Fruit fly (Drosophila melanogaster) whole organism, embryonic: Measurements from ENCODE around the gene Eaat2.

Experiments used
- Antp ChIP-seq: fragments of 200-800 bp; sonication (Bioruptor generic); optimal IDR thresholded peaks from 3 replicates; lab custom pipeline; 2016; ENCODE audit warnings: missing biosample characterization, missing genetic modification characterization
- Bdp1 ChIP-seq: fragments of 200-800 bp; sonication (Bioruptor generic); optimal IDR thresholded peaks from 3 replicates; lab custom pipeline; 2016; ENCODE audit warnings: missing biosample characterization, missing genetic modification characterization
- CG11247 ChIP-seq: fragments of 200-800 bp; sonication (Bioruptor generic); IDR thresholded peaks from 2 replicates; pipeline ENCODE4 v1.3.6; 2022; ENCODE audit warnings: missing biosample characterization, missing genetic modification characterization
- CG11456 ChIP-seq: fragments of 200-800 bp; sonication (Bioruptor generic); IDR thresholded peaks from 3 replicates; pipeline ENCODE4 v1.3.6; 2022; ENCODE audit warnings: missing biosample characterization, missing genetic modification characterization
- CG14667 ChIP-seq: fragments of 200-800 bp; sonication (Bioruptor generic); IDR thresholded peaks from 2 replicates; pipeline ENCODE4 v1.3.6; 2022; ENCODE audit warnings: missing biosample characterization, missing genetic modification characterization
- CG1603 ChIP-seq: fragments of 200-800 bp; sonication (Bioruptor generic); optimal IDR thresholded peaks from 2 replicates; lab custom pipeline; 2019; ENCODE audit warnings: missing biosample characterization, mild to moderate bottlenecking, missing genetic modification characterization, moderate library complexity
- CG17829 ChIP-seq: fragments of 200-800 bp; optimal IDR thresholded peaks from 2 replicates; lab custom pipeline; 2019; ENCODE audit warnings: missing biosample characterization, mild to moderate bottlenecking, missing genetic modification characterization, moderate library complexity
- CG2199 ChIP-seq: fragments of 200-800 bp; sonication (Bioruptor generic); IDR thresholded peaks from 3 replicates; pipeline ENCODE4 v1.3.6; 2022; ENCODE audit warnings: missing biosample characterization, missing genetic modification characterization
- CG42726 ChIP-seq: fragments of 200-800 bp; sonication (Bioruptor generic); IDR thresholded peaks from 2 replicates; pipeline ENCODE4 v1.3.6; 2022; ENCODE audit warnings: missing biosample characterization, missing genetic modification characterization; ENCODE audit not compliant: partially characterized antibody
- CG4360 ChIP-seq: fragments of 200-800 bp; sonication (Bioruptor generic); IDR thresholded peaks from 2 replicates; pipeline ENCODE4 v1.3.6; 2022; ENCODE audit warnings: missing biosample characterization, missing genetic modification characterization
- CG6791 ChIP-seq: fragments of 200-800 bp; sonication (Bioruptor generic); IDR thresholded peaks from 3 replicates; pipeline ENCODE4 v1.3.6; 2022; ENCODE audit warnings: missing biosample characterization, missing genetic modification characterization; ENCODE audit not compliant: partially characterized antibody
- CG7839 ChIP-seq: fragments of 200-800 bp; sonication (Bioruptor generic); optimal IDR thresholded peaks from 3 replicates; lab custom pipeline; 2018; ENCODE audit warnings: missing biosample characterization, mild to moderate bottlenecking, missing genetic modification characterization, moderate library complexity
- CG8290 ChIP-seq, 3 experiments: fragments of 200-800 bp; sonication (Bioruptor generic); optimal IDR thresholded peaks; 2 replicates each; lab custom pipeline; 2016 to 2019; ENCODE audit warnings: missing biosample characterization in 3 of 3, missing genetic modification characterization in 3 of 3, mild to moderate bottlenecking in 2 of 3, moderate library complexity in 1 of 3
- CG9609 ChIP-seq: fragments of 200-800 bp; sonication (Bioruptor generic); optimal IDR thresholded peaks from 3 replicates; lab custom pipeline; 2016; ENCODE audit warnings: missing biosample characterization, missing genetic modification characterization
- CTCF ChIP-seq: fragments of 200-800 bp; sonication (Bioruptor generic); optimal IDR thresholded peaks from 2 replicates; lab custom pipeline; 2017; ENCODE audit warnings: missing biosample characterization, mild to moderate bottlenecking, missing genetic modification characterization, moderate library complexity
- CoRest ChIP-seq: fragments of 200-800 bp; sonication (Bioruptor generic); optimal IDR thresholded peaks from 3 replicates; lab custom pipeline; 2018; ENCODE audit warnings: missing biosample characterization, mild to moderate bottlenecking, missing genetic modification characterization, moderate library complexity
- Dip3 ChIP-seq: fragments of 200-800 bp; sonication (Bioruptor generic); optimal IDR thresholded peaks from 3 replicates; lab custom pipeline; 2016; ENCODE audit warnings: missing biosample characterization, missing genetic modification characterization
- E2f2 ChIP-seq: fragments of 200-800 bp; sonication (Bioruptor generic); IDR thresholded peaks from 2 replicates; pipeline ENCODE4 v1.3.6; 2022; ENCODE audit warnings: missing biosample characterization, missing genetic modification characterization
- H15 ChIP-seq: fragments of 200-800 bp; sonication (Bioruptor generic); IDR thresholded peaks from 3 replicates; pipeline ENCODE4 v1.3.6; 2022; ENCODE audit warnings: missing biosample characterization, missing genetic modification characterization
- Hr78 ChIP-seq, 2 experiments: fragments of 200-800 bp in 1 of 2; fragments of >200 bp in 1 of 2; sonication (Bioruptor generic) in 1 of 2; optimal IDR thresholded peaks; 2 replicates each; lab custom pipeline; 2017 to 2019; ENCODE audit warnings: missing biosample characterization in 2 of 2, missing genetic modification characterization in 2 of 2, mild to moderate bottlenecking in 1 of 2, moderate library complexity in 1 of 2
- Lhr ChIP-seq: fragments of 200-800 bp; sonication (Bioruptor generic); optimal IDR thresholded peaks from 3 replicates; lab custom pipeline; 2017; ENCODE audit warnings: mild to moderate bottlenecking, missing biosample characterization, missing genetic modification reagents, missing genetic modification characterization
- MTF-1 ChIP-seq: fragments of 200-800 bp; sonication (Bioruptor generic); optimal IDR thresholded peaks from 2 replicates; lab custom pipeline; 2018; ENCODE audit warnings: missing biosample characterization, mild to moderate bottlenecking, missing genetic modification characterization, borderline replicate concordance
- Mrtf ChIP-seq: fragments of 200-800 bp; sonication (Bioruptor generic); IDR thresholded peaks from 3 replicates; pipeline ENCODE4 v1.3.6; 2022; ENCODE audit warnings: missing biosample characterization, missing genetic modification characterization
- NFAT ChIP-seq: fragments of 200-800 bp; sonication (Bioruptor generic); IDR thresholded peaks from 2 replicates; pipeline ENCODE4 v1.3.6; 2022; ENCODE audit warnings: missing biosample characterization, missing genetic modification characterization
- NfI ChIP-seq: fragments of 200-800 bp; sonication (Bioruptor generic); optimal IDR thresholded peaks from 3 replicates; lab custom pipeline; 2018; ENCODE audit warnings: missing biosample characterization, mild to moderate bottlenecking, missing genetic modification characterization, moderate library complexity
- Opbp ChIP-seq: fragments of 200-800 bp; sonication (Bioruptor generic); IDR thresholded peaks from 3 replicates; pipeline ENCODE4 v1.3.6; 2022; ENCODE audit warnings: missing biosample characterization, missing genetic modification characterization; ENCODE audit not compliant: partially characterized antibody
- Ptx1 ChIP-seq: fragments of 200-800 bp; sonication (Bioruptor generic); IDR thresholded peaks from 2 replicates; pipeline ENCODE4 v1.3.6; 2022; ENCODE audit warnings: missing biosample characterization, missing genetic modification characterization
- Ravus ChIP-seq: fragments of 200-800 bp; sonication (Bioruptor generic); IDR thresholded peaks from 2 replicates; pipeline ENCODE4 v1.3.6; 2022; ENCODE audit warnings: missing biosample characterization, missing genetic modification characterization
- Sox102F ChIP-seq: fragments of 200-800 bp; sonication (Bioruptor generic); optimal IDR thresholded peaks from 2 replicates; lab custom pipeline; 2018; ENCODE audit warnings: missing biosample characterization, mild to moderate bottlenecking, missing genetic modification characterization, moderate library complexity
- aop ChIP-seq: fragments of 200-800 bp; sonication (Bioruptor generic); IDR thresholded peaks from 2 replicates; pipeline ENCODE4 v1.3.6; 2022; ENCODE audit warnings: missing biosample characterization, missing genetic modification characterization
- ash1 ChIP-seq: fragments of 200-800 bp; sonication (Bioruptor generic); optimal IDR thresholded peaks from 2 replicates; lab custom pipeline; 2018; ENCODE audit warnings: missing biosample characterization, mild to moderate bottlenecking, missing genetic modification characterization
- bbx ChIP-seq: fragments of 200-800 bp; sonication (Bioruptor generic); IDR thresholded peaks from 2 replicates; pipeline ENCODE4 v1.3.6; 2022; ENCODE audit warnings: missing biosample characterization, missing genetic modification characterization; ENCODE audit not compliant: partially characterized antibody
- bcd ChIP-seq: fragments of 200-800 bp; sonication (Bioruptor generic); optimal IDR thresholded peaks from 2 replicates; lab custom pipeline; 2017; ENCODE audit warnings: missing biosample characterization, mild to moderate bottlenecking, missing genetic modification characterization
- bigmax ChIP-seq: fragments of 200-800 bp; sonication (Bioruptor generic); optimal IDR thresholded peaks from 2 replicates; lab custom pipeline; 2018; ENCODE audit warnings: missing biosample characterization, mild to moderate bottlenecking, missing genetic modification characterization
- chinmo ChIP-seq: fragments of 200-800 bp; sonication (Bioruptor generic); IDR thresholded peaks from 4 replicates; pipeline ENCODE4 v1.3.6; 2022; ENCODE audit warnings: missing biosample characterization, missing genetic modification characterization; ENCODE audit not compliant: partially characterized antibody
- ftz-f1 ChIP-seq: fragments of 200-800 bp; sonication (Bioruptor generic); optimal IDR thresholded peaks from 2 replicates; lab custom pipeline; 2016; ENCODE audit warnings: missing biosample characterization, missing genetic modification characterization
- grau ChIP-seq: fragments of 200-800 bp; optimal IDR thresholded peaks from 3 replicates; lab custom pipeline; 2019; ENCODE audit warnings: missing biosample characterization, mild to moderate bottlenecking, missing genetic modification characterization, moderate library complexity
- gsb ChIP-seq: fragments of 200-800 bp; sonication (Bioruptor generic); IDR thresholded peaks from 2 replicates; pipeline ENCODE4 v1.3.6; 2022; ENCODE audit warnings: missing biosample characterization, missing genetic modification characterization
- hb ChIP-seq: fragments of 200-800 bp; sonication (Bioruptor generic); IDR thresholded peaks from 3 replicates; pipeline ENCODE4 v1.3.6; 2022; ENCODE audit warnings: missing biosample characterization, missing genetic modification characterization; ENCODE audit not compliant: partially characterized antibody
- nerfin-2 ChIP-seq: fragments of 200-800 bp; sonication (Bioruptor generic); IDR thresholded peaks from 2 replicates; pipeline ENCODE4 v1.3.6; 2022; ENCODE audit warnings: missing biosample characterization, missing genetic modification characterization; ENCODE audit not compliant: partially characterized antibody
- p53 ChIP-seq: fragments of 200-800 bp; sonication (Bioruptor generic); optimal IDR thresholded peaks from 2 replicates; lab custom pipeline; 2016; ENCODE audit warnings: missing biosample characterization, missing genetic modification characterization
- run ChIP-seq: fragments of 200-800 bp; sonication (Bioruptor generic); optimal IDR thresholded peaks from 3 replicates; lab custom pipeline; 2018; ENCODE audit warnings: missing biosample characterization, mild to moderate bottlenecking, missing genetic modification characterization
- slp2 ChIP-seq: fragments of 200-800 bp; sonication (Bioruptor generic); optimal IDR thresholded peaks from 2 replicates; lab custom pipeline; 2016; ENCODE audit warnings: missing biosample characterization, missing genetic modification characterization
- tup ChIP-seq: fragments of 200-800 bp; sonication (Bioruptor generic); optimal IDR thresholded peaks from 2 replicates; lab custom pipeline; 2016; ENCODE audit warnings: missing biosample characterization, mild to moderate bottlenecking, missing genetic modification characterization, moderate library complexity
- usp ChIP-seq: fragments of >200 bp; optimal IDR thresholded peaks from 2 replicates; lab custom pipeline; 2017; ENCODE audit warnings: missing biosample characterization, missing genetic modification characterization
- wdn ChIP-seq: fragments of 200-800 bp; sonication (Bioruptor generic); IDR thresholded peaks from 2 replicates; pipeline ENCODE4 v1.3.6; 2022; ENCODE audit warnings: missing biosample characterization, missing genetic modification characterization
- wor ChIP-seq: fragments of 200-800 bp; sonication (Bioruptor generic); IDR thresholded peaks from 2 replicates; pipeline ENCODE4 v1.3.6; 2022; ENCODE audit warnings: missing biosample characterization, missing genetic modification characterization
- yki ChIP-seq: fragments of >200 bp; optimal IDR thresholded peaks from 3 replicates; lab custom pipeline; 2018
- zen ChIP-seq: fragments of 200-800 bp; sonication (Bioruptor generic); optimal IDR thresholded peaks from 3 replicates; lab custom pipeline; 2018; ENCODE audit warnings: missing biosample characterization, mild to moderate bottlenecking, missing genetic modification characterization, moderate library complexity

The Eaat2 gene

dm6 chr2L:740031-740430, 4.2 kb downstream of the Eaat2 start (continued):
- TF ChIP-seq bbx (GFP tag; lab: Robert Waterston, UW) (peak; percentile 39; the same call in 1 of the 2 replicates), Dip3 (GFP tag; lab: Kevin White, UChicago) (peak; percentile 6), nerfin-2 (GFP tag; lab: Robert Waterston, UW) (peak; percentile 13; the same call in 1 of the 2 replicates), Bdp1 (GFP tag; lab: Kevin White, UChicago) (peak; percentile 50), NFAT (GFP tag; lab: Robert Waterston, UW) (0 out of 2 replicates have a peak, but pooled peaks have one; percentile 13), CG11456 (GFP tag; lab: Robert Waterston, UW) (peak; percentile 67; the same call in 2 of the 3 replicates), CG7839 (tag; lab: Kevin White, UChicago) (peak; percentile 13), p53 (GFP tag; lab: Kevin White, UChicago) (peak; percentile 2), usp (no peak), CG14667 (GFP tag; lab: Robert Waterston, UW) (peak; percentile 24; the same call in 1 of the 2 replicates), CTCF (GFP tag; lab: Kevin White, UChicago) (peak; percentile 95), CoRest (tag; lab: Kevin White, UChicago) (peak; percentile 27), MTF-1 (no peak), Opbp (GFP tag; lab: Robert Waterston, UW) (peak; percentile 54; the same call in 1 of the 3 replicates), NfI (GFP tag; lab: Kevin White, UChicago) (peak; percentile 1), E2f2 (0 out of 2 replicates have a peak, but pooled peaks have one; percentile 8), bigmax (GFP tag; lab: Kevin White, UChicago) (no peak), run (tag; lab: Kevin White, UChicago) (no peak), CG17829 (tag; lab: Kevin White, UChicago) (no peak), Antp (GFP tag; lab: Kevin White, UChicago) (no peak), CG8290 (GFP tag; optimal IDR thresholded peaks at IDR 0.05; lab: Kevin White, UChicago) (no peak), CG8290 (tag; optimal IDR thresholded peaks at IDR 0.05; lab: Kevin White, UChicago) (peak in 1 of 2 experiments; percentile 74), Ravus (GFP tag; lab: Robert Waterston, UW) (no peak), CG42726 (peak; percentile 71; the same call in 1 of the 2 replicates), hb (GFP tag; lab: Robert Waterston, UW) (0 out of 3 replicates have a peak, but pooled peaks have one; percentile 46), Mrtf (0 out of 3 replicates have a peak, but pooled peaks have one; percentile 31), ftz-f1 (GFP tag; lab: Kevin White, UChicago) (no peak), CG11247 (GFP tag; lab: Robert Waterston, UW) (peak; percentile 26; the same call in 1 of the 2 replicates), wdn (GFP tag; lab: Robert Waterston, UW) (no peak), CG9609 (peak; percentile 6), Hr78 (GFP tag; optimal IDR thresholded peaks at IDR 0.05; lab: Kevin White, UChicago) (peak in 1 of 2 experiments; percentile 47), chinmo (GFP tag; lab: Robert Waterston, UW) (peak; percentile 81; the same call in 2 of the 4 replicates), Lhr (GFP tag; lab: Kevin White, UChicago) (peak; percentile 50), grau (tag; lab: Kevin White, UChicago) (peak; percentile 17), zen (tag; lab: Kevin White, UChicago) (peak; percentile 15), slp2 (GFP tag; lab: Kevin White, UChicago) (no peak), tup (GFP tag; lab: Kevin White, UChicago) (no peak), CG6791 (GFP tag; lab: Robert Waterston, UW) (peak; percentile 67; the same call in 2 of the 3 replicates), CG1603 (tag; lab: Kevin White, UChicago) (peak; percentile 59), aop (GFP tag; lab: Robert Waterston, UW) (0 out of 2 replicates have a peak, but pooled peaks have one; percentile 25), bcd (GFP tag; lab: Kevin White, UChicago) (peak; percentile 11), H15 (GFP tag; lab: Robert Waterston, UW) (peak; percentile 14; the same call in 1 of the 3 replicates), CG4360 (GFP tag; lab: Robert Waterston, UW) (no peak), ash1 (GFP tag; lab: Kevin White, UChicago) (no peak), yki (lab: Kevin White, UChicago) (peak; percentile 11), Sox102F (GFP tag; lab: Kevin White, UChicago) (peak; percentile 8), CG2199 (peak; percentile 93), wor (GFP tag; lab: Robert Waterston, UW) (no peak), Ptx1 (GFP tag; lab: Robert Waterston, UW) (peak; percentile 39; the same call in 1 of the 2 replicates), gsb (no peak)
